Worm (Caenorhabditis elegans) whole organism, L4 larva: Measurements from ENCODE around the gene aman-2.

ENCODE experiments used
- F10B5.3 ChIP-seq: sonication (generic microtip); optimal IDR thresholded peaks from 2 replicates; lab custom pipeline; 2016; ENCODE audit warnings: mild to moderate bottlenecking, missing genetic modification characterization, missing compliant biosample characterization
- F37D6.2 ChIP-seq: sonication (generic microtip); optimal IDR thresholded peaks from 2 replicates; lab custom pipeline; 2016; ENCODE audit warnings: mild to moderate bottlenecking, missing genetic modification characterization, missing compliant biosample characterization
- F49E8.2 ChIP-seq: sonication (generic microtip); optimal IDR thresholded peaks from 2 replicates; lab custom pipeline; 2016; ENCODE audit warnings: missing compliant biosample characterization, mild to moderate bottlenecking, missing genetic modification characterization, borderline replicate concordance
- R02D3.7 ChIP-seq: fragments of 150-350 bp; sonication (generic microtip); optimal IDR thresholded peaks from 3 replicates; lab custom pipeline; 2014; ENCODE audit warnings: missing biosample characterization, missing genetic modification characterization
- T26A8.4 ChIP-seq: fragments of 200-800 bp; sonication (Bioruptor generic); IDR thresholded peaks from 2 replicates; pipeline ENCODE4 v1.3.6; 2022; ENCODE audit warnings: missing genetic modification characterization, missing compliant biosample characterization
- Y48G9A.11 ChIP-seq: fragments of 200-800 bp; sonication (Bioruptor generic); IDR thresholded peaks from 2 replicates; pipeline ENCODE4 v1.3.6; 2022; ENCODE audit warnings: missing genetic modification reagents, missing genetic modification characterization, missing compliant biosample characterization
- ZK337.2 ChIP-seq: fragments of 200-800 bp; sonication (Bioruptor generic); IDR thresholded peaks from 2 replicates; pipeline ENCODE4 v1.3.6; 2022; ENCODE audit warnings: missing genetic modification reagents, missing genetic modification characterization, missing compliant biosample characterization
- aha-1 ChIP-seq: fragments of 150-350 bp; peaks from one replicate; lab custom pipeline; 2014; ENCODE audit warnings: missing biosample characterization, missing genetic modification characterization
- aly-2 ChIP-seq: sonication (generic microtip); optimal IDR thresholded peaks from 2 replicates; lab custom pipeline; 2018; ENCODE audit warnings: missing biosample characterization, missing genetic modification characterization
- arid-1 ChIP-seq: fragments of 200-800 bp; sonication (Bioruptor generic); conservative IDR thresholded peaks from 2 replicates; pipeline ENCODE4 v1.3.6; 2022; ENCODE audit warnings: missing genetic modification reagents, missing genetic modification characterization, missing compliant biosample characterization
- ceh-44 ChIP-seq: fragments of 200-800 bp; sonication (Bioruptor generic); IDR thresholded peaks from 2 replicates; pipeline ENCODE4 v1.3.6; 2022; ENCODE audit warnings: missing genetic modification reagents, missing genetic modification characterization, missing compliant biosample characterization
- cey-2 ChIP-seq: sonication (generic microtip); optimal IDR thresholded peaks from 3 replicates; lab custom pipeline; 2017; ENCODE audit warnings: missing genetic modification characterization, mild to moderate bottlenecking, missing compliant biosample characterization, antibody characterized with exemption, borderline replicate concordance; ENCODE audit not compliant: insufficient read depth
- daf-16 ChIP-seq, 3 experiments: sonication (generic microtip); optimal IDR thresholded peaks; 2 replicates each; lab custom pipeline; 2016 to 2017; ENCODE audit warnings: missing genetic modification characterization in 3 of 3, missing genetic modification reagents in 3 of 3, mild to moderate bottlenecking in 2 of 3, missing compliant biosample characterization in 2 of 3, missing biosample characterization in 1 of 3, moderate library complexity in 1 of 3
- daf-19 ChIP-seq: fragments of 200-800 bp; sonication (Bioruptor generic); conservative IDR thresholded peaks from 2 replicates; pipeline ENCODE4 v1.3.6; 2022; ENCODE audit warnings: missing genetic modification characterization, missing compliant biosample characterization
- dmd-6 ChIP-seq: fragments of 200-800 bp; sonication (Bioruptor generic); IDR thresholded peaks from 2 replicates; pipeline ENCODE4 v1.3.6; 2022; ENCODE audit warnings: missing genetic modification reagents, missing genetic modification characterization, missing compliant biosample characterization
- dmd-8 ChIP-seq: fragments of 200-800 bp; sonication (Bioruptor generic); IDR thresholded peaks from 2 replicates; pipeline ENCODE4 v1.3.6; 2022; ENCODE audit warnings: missing genetic modification characterization, missing compliant biosample characterization
- dmd-9 ChIP-seq: fragments of 200-800 bp; sonication (Bioruptor generic); IDR thresholded peaks from 2 replicates; pipeline ENCODE4 v1.3.6; 2022; ENCODE audit warnings: missing genetic modification reagents, missing genetic modification characterization, missing compliant biosample characterization
- dpl-1 ChIP-seq: fragments of 150-350 bp; optimal IDR thresholded peaks from 2 replicates; lab custom pipeline; 2014; ENCODE audit warnings: missing biosample characterization, missing genetic modification reagents, missing genetic modification characterization
- duxl-1 ChIP-seq: sonication (generic microtip); optimal IDR thresholded peaks from 2 replicates; lab custom pipeline; 2016; ENCODE audit warnings: mild to moderate bottlenecking, missing genetic modification characterization, moderate library complexity, missing compliant biosample characterization; ENCODE audit not compliant: poor library complexity
- dve-1 ChIP-seq: sonication (generic microtip); optimal IDR thresholded peaks from 2 replicates; lab custom pipeline; 2017; ENCODE audit warnings: antibody characterized with exemption, mild to moderate bottlenecking, missing genetic modification characterization, missing compliant biosample characterization; ENCODE audit not compliant: insufficient read depth
- egl-27 ChIP-seq: sonication (generic microtip); optimal IDR thresholded peaks from 3 replicates; lab custom pipeline; 2017; ENCODE audit warnings: missing biosample characterization, missing genetic modification reagents, missing genetic modification characterization
- hlh-11 ChIP-seq: fragments of 200-800 bp; sonication (Bioruptor generic); optimal IDR thresholded peaks from 2 replicates; lab custom pipeline; 2018; ENCODE audit warnings: mild to moderate bottlenecking, missing genetic modification characterization, missing compliant biosample characterization
- hlh-30 ChIP-seq: sonication (generic microtip); optimal IDR thresholded peaks from 2 replicates; lab custom pipeline; 2017; ENCODE audit warnings: antibody characterized with exemption, mild to moderate bottlenecking, missing genetic modification characterization, missing compliant biosample characterization; ENCODE audit not compliant: insufficient read depth
- jun-1 ChIP-seq: fragments of 150-350 bp; optimal IDR thresholded peaks from 2 replicates; lab custom pipeline; 2014; ENCODE audit warnings: missing biosample characterization, missing genetic modification reagents, missing genetic modification characterization
- lim-7 ChIP-seq: fragments of 200-800 bp; sonication (Bioruptor generic); IDR thresholded peaks from 2 replicates; pipeline ENCODE4 v1.3.6; 2022; ENCODE audit warnings: missing genetic modification characterization, missing compliant biosample characterization
- lin-38 ChIP-seq: fragments of 200-800 bp; sonication (Bioruptor generic); IDR thresholded peaks from 2 replicates; pipeline ENCODE4 v1.3.6; 2022; ENCODE audit warnings: missing genetic modification reagents, missing genetic modification characterization, missing compliant biosample characterization
- lin-39 ChIP-seq: fragments of 150-350 bp; optimal IDR thresholded peaks from 2 replicates; lab custom pipeline; 2014; ENCODE audit warnings: missing biosample characterization, missing genetic modification reagents, missing genetic modification characterization
- madf-5 ChIP-seq, 2 experiments: fragments of 200-800 bp; sonication (Bioruptor generic); IDR thresholded peaks; 2 replicates each; pipeline ENCODE4 v1.3.6; 2022; ENCODE audit warnings: missing compliant biosample characterization in 2 of 2, missing genetic modification characterization in 2 of 2
- madf-9 ChIP-seq: fragments of 200-800 bp; sonication (Bioruptor generic); conservative IDR thresholded peaks from 2 replicates; pipeline ENCODE4 v1.3.6; 2022; ENCODE audit warnings: missing genetic modification reagents, missing genetic modification characterization, missing compliant biosample characterization
- mes-2 ChIP-seq: sonication (generic microtip); optimal IDR thresholded peaks from 2 replicates; lab custom pipeline; 2016; ENCODE audit warnings: missing genotype, mild to moderate bottlenecking, missing genetic modification characterization, missing compliant biosample characterization; ENCODE audit not compliant: poor library complexity, severe bottlenecking
- mxl-2 ChIP-seq: fragments of 200-800 bp; sonication (Bioruptor generic); conservative IDR thresholded peaks from 2 replicates; pipeline ENCODE4 v1.3.6; 2022; ENCODE audit warnings: missing genetic modification reagents, missing genetic modification characterization, missing compliant biosample characterization
- nhr-10 ChIP-seq: fragments of 150-350 bp; optimal IDR thresholded peaks from 2 replicates; lab custom pipeline; 2014; ENCODE audit warnings: missing biosample characterization, missing genetic modification characterization
- nhr-102 ChIP-seq: sonication (generic microtip); optimal IDR thresholded peaks from 2 replicates; lab custom pipeline; 2016; ENCODE audit warnings: mild to moderate bottlenecking, missing genetic modification characterization, moderate library complexity, missing compliant biosample characterization
- nhr-25 ChIP-seq: sonication (generic microtip); optimal IDR thresholded peaks from 2 replicates; lab custom pipeline; 2017; ENCODE audit warnings: missing genetic modification characterization, mild to moderate bottlenecking, missing compliant biosample characterization, antibody characterized with exemption, moderate library complexity, borderline replicate concordance; ENCODE audit not compliant: insufficient read depth
- nhr-76 ChIP-seq: fragments of 150-350 bp; optimal IDR thresholded peaks from 2 replicates; lab custom pipeline; 2014; ENCODE audit warnings: missing biosample characterization, missing genetic modification characterization
- rbr-2 ChIP-seq: sonication (generic microtip); optimal IDR thresholded peaks from 2 replicates; lab custom pipeline; 2016; ENCODE audit warnings: missing genotype, missing genetic modification characterization, missing compliant biosample characterization
- saeg-2 ChIP-seq: fragments of 200-800 bp; sonication (Bioruptor generic); IDR thresholded peaks from 2 replicates; pipeline ENCODE4 v1.3.6; 2022; ENCODE audit warnings: missing genetic modification reagents, missing genetic modification characterization, missing compliant biosample characterization
- skn-1 ChIP-seq: fragments of 150-350 bp; optimal IDR thresholded peaks from 2 replicates; lab custom pipeline; 2014; ENCODE audit warnings: missing biosample characterization, missing genetic modification characterization
- snpc-4 ChIP-seq: fragments of 150-350 bp; optimal IDR thresholded peaks from 2 replicates; lab custom pipeline; 2014; ENCODE audit warnings: missing biosample characterization, missing genetic modification characterization
- tra-1 ChIP-seq: fragments of 200-800 bp; sonication (Bioruptor generic); IDR thresholded peaks from 2 replicates; pipeline ENCODE4 v1.3.6; 2022; ENCODE audit warnings: missing genetic modification reagents, missing genetic modification characterization, missing compliant biosample characterization
- unc-39 ChIP-seq: sonication (generic microtip); optimal IDR thresholded peaks from 2 replicates; lab custom pipeline; 2017; ENCODE audit warnings: missing biosample characterization, missing genetic modification characterization
- vab-7 ChIP-seq: fragments of 200-800 bp; sonication (Bioruptor generic); IDR thresholded peaks from 2 replicates; pipeline ENCODE4 v1.3.6; 2022; ENCODE audit warnings: missing genetic modification reagents, missing genetic modification characterization, missing compliant biosample characterization
- zip-11 ChIP-seq: fragments of 200-800 bp; sonication (Bioruptor generic); IDR thresholded peaks from 2 replicates; pipeline ENCODE4 v1.3.6; 2022; ENCODE audit warnings: missing genetic modification characterization, missing compliant biosample characterization
- ztf-11 ChIP-seq: fragments of 150-350 bp; optimal IDR thresholded peaks from 2 replicates; lab custom pipeline; 2014; ENCODE audit warnings: missing biosample characterization, missing genetic modification characterization
- ztf-7 ChIP-seq: fragments of 150-350 bp; optimal IDR thresholded peaks from 2 replicates; lab custom pipeline; 2014; ENCODE audit warnings: missing biosample characterization, missing genetic modification characterization

aman-2 gene

ce11 chrV:11976734-11977133 lies 43.7 kb upstream of the aman-2 start (continued):
- TF ChIP-seq madf-9 (no peak), dmd-8 (no peak), mxl-2 (GFP tag; lab: Robert Waterston, UW) (no peak), ZK337.2 (no peak), jun-1 (tag; lab: Kevin White, UChicago) (no peak), hlh-30 (no peak), lim-7 (GFP tag; lab: Robert Waterston, UW) (no peak), unc-39 (tag; lab: Kevin White, UChicago) (no peak), nhr-76 (tag; lab: Kevin White, UChicago) (no peak), dve-1 (tag; lab: Kevin White, UChicago) (peak; percentile 68), ztf-7 (tag; lab: Kevin White, UChicago) (no peak), saeg-2 (GFP tag; lab: Robert Waterston, UW) (no peak), lin-39 (no peak), Y48G9A.11 (no peak), nhr-10 (tag; lab: Kevin White, UChicago) (peak; percentile 27), nhr-102 (tag; lab: Kevin White, UChicago) (no peak), zip-11 (no peak), hlh-11 (tag; lab: Kevin White, UChicago) (peak; percentile 49), arid-1 (no peak), dmd-9 (GFP tag; lab: Robert Waterston, UW) (no peak), T26A8.4 (GFP tag; lab: Robert Waterston, UW) (no peak), ztf-11 (tag; lab: Kevin White, UChicago) (no peak), F49E8.2 (no peak), skn-1 (tag; lab: Kevin White, UChicago) (no peak), aha-1 (tag; lab: Kevin White, UChicago) (no peak), rbr-2 (tag; lab: Kevin White, UChicago) (no peak), F10B5.3 (tag; lab: Kevin White, UChicago) (no peak), duxl-1 (no peak), tra-1 (GFP tag; lab: Robert Waterston, UW) (0 out of 2 replicates have a peak, but pooled peaks have one; percentile 46), nhr-25 (tag; lab: Kevin White, UChicago) (no peak), dmd-6 (GFP tag; lab: Robert Waterston, UW) (peak; percentile 80), cey-2 (no peak), R02D3.7 (tag; lab: Kevin White, UChicago) (no peak), mes-2 (tag; lab: Kevin White, UChicago) (no peak), egl-27 (tag; lab: Kevin White, UChicago) (no peak), dpl-1 (GFP tag; lab: Kevin White, UChicago) (no peak), ceh-44 (GFP tag; lab: Robert Waterston, UW) (no peak), vab-7 (GFP tag; lab: Robert Waterston, UW) (no peak), lin-38 (GFP tag; lab: Robert Waterston, UW) (no peak), daf-19 (GFP tag; lab: Robert Waterston, UW) (no peak), aly-2 (tag; lab: Kevin White, UChicago) (no peak), snpc-4 (tag; lab: Kevin White, UChicago) (no peak), F37D6.2 (tag; lab: Kevin White, UChicago) (no peak), madf-5 (GFP tag; IDR thresholded peaks at IDR 0.05; lab: Robert Waterston, UW) (no peak), daf-16 (GFP tag; optimal IDR thresholded peaks at IDR 0.05; lab: Kevin White, UChicago) (no peak), daf-16 (tag; optimal IDR thresholded peaks at IDR 0.05; lab: Kevin White, UChicago) (peak; percentile 39)
